Fruit fly (Drosophila melanogaster) ovary, adult (tissue): ENCODE data around the gene CCT4.

Source experiments
- CG17801 ChIP-seq: fragments of 200-800 bp; optimal IDR thresholded peaks from 2 replicates; lab custom pipeline; 2019; ENCODE audit warnings: missing biosample characterization, mild to moderate bottlenecking, missing genetic modification characterization, moderate library complexity; ENCODE audit not compliant: partially characterized antibody

CCT4 gene

dm6 chr2L:12694823-12695420 lies 2.2 kb upstream of the CCT4 start, which contains the start of the genes IFT43 and PICK1:
IFT43 (minus strand) TSS chr2L:12694988.
PICK1 (plus strand) TSS chr2L:12695033.
- TF ChIP-seq CG17801 (GFP tag; lab: Kevin White, UChicago), result no peak

DNA sequence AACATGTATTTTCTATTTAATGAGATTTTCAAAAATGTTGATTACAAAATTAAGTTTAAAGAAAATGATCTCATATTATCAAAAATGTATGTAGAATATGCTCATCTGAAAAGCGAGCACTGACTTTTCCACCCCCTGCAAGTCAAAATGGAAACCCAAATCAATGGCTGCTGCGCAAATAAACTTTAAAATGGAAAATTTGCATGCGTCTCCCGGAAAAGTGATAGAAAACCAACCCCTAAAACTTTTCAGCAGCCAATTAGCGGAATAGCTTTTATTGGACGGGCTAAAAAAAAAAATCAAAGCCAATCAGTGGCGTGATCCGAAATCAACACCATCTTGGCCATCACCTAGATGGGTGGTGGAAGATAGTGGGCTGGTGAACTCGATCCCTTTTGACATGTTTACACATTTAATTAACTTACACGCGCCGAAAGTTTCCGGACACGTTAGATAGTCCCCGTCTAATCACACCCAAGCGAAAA lies 3.4 kb downstream of the CCT4 start:
- no peak for TF ChIP-seq CG17801 (GFP tag; lab: Kevin White, UChicago)

dm6 chr2L:12686811-12687210 lies 5.9 kb downstream of the CCT4 start:
- TF ChIP-seq CG17801 (GFP tag; lab: Kevin White, UChicago), result no peak

- TF ChIP-seq CG17801 (GFP tag; lab: Kevin White, UChicago), result no peak
These were observed 10.9 kb downstream of the CCT4 start for dm6 chr2L:12681603-12682368.

DNA sequence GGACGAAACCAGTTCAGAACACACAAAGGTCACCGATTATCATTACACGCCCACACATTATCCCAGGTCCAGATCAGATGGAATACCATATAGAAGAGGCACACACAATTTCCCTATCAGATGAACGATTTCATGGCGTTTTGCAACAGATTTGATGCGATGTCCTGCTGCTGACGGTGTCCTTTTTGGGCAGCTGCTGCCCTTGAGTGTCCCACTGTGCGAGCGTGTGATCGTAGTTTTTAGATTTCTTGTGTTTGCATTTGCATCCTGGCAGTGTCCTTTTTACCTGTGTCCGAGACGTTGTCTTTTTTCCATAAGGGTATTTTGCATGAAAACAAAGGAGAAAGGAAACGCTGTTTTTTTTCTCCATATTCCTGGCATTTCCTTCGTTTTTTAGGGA lies 13.4 kb downstream of the CCT4 start:
- no peak for TF ChIP-seq CG17801 (GFP tag; lab: Kevin White, UChicago)

DNA sequence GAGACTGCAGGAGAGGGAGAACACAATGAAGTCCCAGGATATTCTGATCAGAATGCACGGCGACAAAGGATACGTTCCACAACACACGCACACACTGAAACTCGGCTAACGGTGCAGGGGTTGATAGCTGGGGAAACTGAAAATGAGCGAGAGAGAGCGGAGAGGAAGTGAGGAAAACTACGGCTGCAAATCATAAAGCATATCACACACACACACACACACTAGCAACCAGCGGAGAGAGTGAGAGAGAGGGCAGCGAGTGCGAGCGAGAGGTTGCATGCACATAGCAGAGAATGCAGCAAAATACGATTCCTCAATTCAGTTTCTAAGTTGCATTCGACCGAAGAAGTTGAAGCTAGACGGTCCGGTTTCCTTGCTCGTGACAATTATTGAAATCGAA lies 14.4 kb downstream of the CCT4 start:
- no peak for TF ChIP-seq CG17801 (GFP tag; lab: Kevin White, UChicago)

dm6 chr2L:12674365-12674764 lies 18.4 kb downstream of the CCT4 start:
- TF ChIP-seq CG17801 (GFP tag; lab: Kevin White, UChicago), result no peak

DNA sequence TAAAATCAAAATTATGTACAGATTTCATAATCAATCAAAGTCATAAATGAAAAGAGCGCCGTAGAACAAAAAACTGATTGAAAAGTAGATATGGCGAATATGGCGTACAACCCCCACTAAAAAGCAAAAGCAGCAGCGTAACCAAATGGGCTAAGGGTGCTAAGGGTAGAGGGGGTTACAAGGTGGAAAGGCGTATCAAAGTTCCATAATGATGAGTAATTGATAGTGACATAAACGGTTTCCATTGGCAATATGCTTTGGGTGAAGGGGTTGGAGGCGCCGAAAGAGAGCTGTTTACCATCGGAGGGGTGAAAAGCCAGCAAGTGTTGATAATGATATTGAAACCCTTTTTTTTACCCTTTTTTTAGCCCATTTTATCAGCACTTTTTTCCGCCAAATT lies 20.4 kb downstream of the CCT4 start:
- TF ChIP-seq CG17801 (GFP tag; lab: Kevin White, UChicago), result no peak

DNA sequence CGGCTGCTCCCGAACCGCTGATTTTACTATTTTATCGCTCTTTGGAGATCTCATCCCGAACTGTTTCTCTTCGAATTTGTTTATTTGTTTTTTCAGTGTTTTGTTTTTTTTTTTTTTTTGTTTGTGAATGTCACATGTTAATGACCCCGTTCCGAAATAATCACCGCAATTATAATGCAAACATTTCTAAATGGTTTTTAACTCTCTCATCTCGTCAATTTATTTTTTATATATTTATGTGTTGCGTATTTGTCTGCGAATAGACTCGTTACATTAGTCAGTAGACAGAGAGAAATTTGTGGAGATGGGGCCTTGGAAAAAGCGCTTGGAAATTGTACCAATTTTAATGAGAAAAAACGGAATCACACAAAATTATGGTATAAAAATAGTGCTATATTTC lies 23.1 kb downstream of the CCT4 start, which contains the start of gene Nepl7:
Gene Nepl7 (minus strand): TSS at position 101 of the 400 bp plus-strand sequence.
- no peak for TF ChIP-seq CG17801 (GFP tag; lab: Kevin White, UChicago)

DNA sequence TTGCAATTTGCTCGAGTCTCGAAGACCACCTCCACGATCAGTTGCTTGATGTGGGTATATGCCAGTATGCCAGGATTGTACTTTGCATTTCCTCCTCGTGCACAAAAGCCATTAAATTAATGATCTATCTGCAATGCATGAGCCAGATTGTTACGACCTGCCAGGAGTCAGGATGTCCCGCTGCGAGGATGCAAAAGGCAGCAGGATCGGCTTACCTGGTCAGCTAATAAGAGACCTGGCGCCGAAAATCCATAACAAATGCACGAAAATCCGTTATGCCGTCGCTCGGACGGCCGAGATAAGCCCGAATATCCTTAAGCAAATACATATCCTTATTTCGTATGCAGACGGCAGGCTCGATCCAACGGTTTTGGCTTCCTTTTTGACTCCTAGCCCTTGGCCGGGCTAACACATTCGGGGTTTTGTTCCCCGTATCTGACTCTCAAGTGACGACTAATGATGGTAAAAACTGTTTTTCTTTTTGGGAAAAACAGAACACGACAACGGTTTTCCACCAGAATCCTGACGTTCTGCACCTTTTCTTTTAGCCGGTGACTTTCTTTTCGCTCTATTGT lies 26.6 kb downstream of the CCT4 start:
- no peak for TF ChIP-seq CG17801 (GFP tag; lab: Kevin White, UChicago)

dm6 chr2L:12657337-12657736 lies 35.4 kb downstream of the CCT4 start:
- TF ChIP-seq CG17801 (GFP tag; lab: Kevin White, UChicago), result no peak

DNA sequence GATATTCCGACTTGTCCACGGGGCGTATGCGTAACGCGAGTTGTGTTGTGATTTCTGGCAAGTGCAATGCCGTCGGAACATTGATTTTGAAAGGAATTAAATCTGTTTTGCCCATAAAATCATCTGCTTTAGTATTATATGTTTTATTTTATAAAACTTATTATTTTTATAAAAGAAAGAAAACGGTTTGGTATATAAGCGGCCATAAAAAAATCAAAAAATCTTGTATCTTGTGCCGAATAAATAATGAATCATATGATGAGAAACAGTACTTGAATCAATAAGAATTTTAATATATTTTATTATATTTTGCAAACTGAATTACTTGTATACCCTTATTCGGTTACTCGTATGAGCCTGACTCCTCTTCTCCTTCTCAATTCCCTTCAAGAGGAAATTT lies 35.9 kb downstream of the CCT4 start, which contains the start of gene pdm2:
Gene pdm2 (plus strand): TSS at position 301 of the 400 bp plus-strand sequence.
- TF ChIP-seq CG17801 (GFP tag; lab: Kevin White, UChicago), result no peak

DNA sequence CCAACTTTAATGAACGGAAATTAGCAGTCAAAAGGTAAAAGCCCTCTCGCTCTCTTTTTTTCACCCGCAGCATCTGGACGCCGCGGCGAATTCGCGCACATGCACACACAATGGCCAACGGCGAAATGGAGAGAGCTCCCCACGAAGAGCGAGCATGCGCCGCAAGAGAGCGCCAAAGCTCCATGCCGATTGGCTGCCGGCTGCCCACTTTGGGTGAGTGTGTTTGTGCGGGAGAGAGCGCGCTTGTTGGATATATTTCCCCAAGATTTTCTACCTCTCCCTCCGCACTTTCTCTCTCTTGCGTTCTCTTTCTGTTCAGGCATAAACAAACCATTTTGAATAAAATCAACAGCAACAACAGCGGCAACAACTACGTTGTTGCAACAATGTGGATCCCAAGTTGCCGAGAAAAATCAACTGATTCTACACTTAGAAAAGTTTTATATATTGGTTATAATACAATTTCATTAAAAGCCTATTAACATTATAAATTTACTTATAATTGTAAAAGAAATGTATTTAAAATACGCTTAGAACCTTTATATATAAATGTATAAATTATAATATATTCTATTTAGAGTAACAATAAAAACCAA lies 36.9 kb downstream of the CCT4 start:
- TF ChIP-seq CG17801 (GFP tag; lab: Kevin White, UChicago), result no peak

dm6 chr2L:12651040-12651439 lies 41.7 kb downstream of the CCT4 start:
- TF ChIP-seq CG17801 (GFP tag; lab: Kevin White, UChicago), result no peak

- TF ChIP-seq CG17801 (GFP tag; lab: Kevin White, UChicago), result no peak
These were observed 46.5 kb downstream of the CCT4 start, which contains the start of gene Ref2 for dm6 chr2L:12646256-12646655. Ref2 (minus strand) TSS chr2L:12646356.
